Fruit fly (Drosophila melanogaster) whole organism, embryonic: ENCODE data around the gene simj.

Experiments used
- Adf1 ChIP-seq: fragments of 200-800 bp; sonication (Bioruptor generic); IDR thresholded peaks from 2 replicates; pipeline ENCODE4 v1.3.6; 2022; ENCODE audit warnings: missing biosample characterization, missing genetic modification characterization
- B-H1 ChIP-seq: fragments of 200-800 bp; sonication (Bioruptor generic); IDR thresholded peaks from 3 replicates; pipeline ENCODE4 v1.3.6; 2022; ENCODE audit warnings: missing biosample characterization, missing genetic modification characterization
- CG1024 ChIP-seq: fragments of 200-800 bp; sonication (Bioruptor generic); IDR thresholded peaks from 2 replicates; pipeline ENCODE4 v1.3.6; 2022; ENCODE audit warnings: missing biosample characterization, missing genetic modification characterization
- CG10267 ChIP-seq: fragments of 200-800 bp; sonication (Bioruptor generic); optimal IDR thresholded peaks from 2 replicates; lab custom pipeline; 2018; ENCODE audit warnings: missing biosample characterization, mild to moderate bottlenecking, missing genetic modification characterization, moderate library complexity
- CG10274 ChIP-seq: fragments of 200-800 bp; sonication (Bioruptor generic); optimal IDR thresholded peaks from 3 replicates; lab custom pipeline; 2017; ENCODE audit warnings: missing biosample characterization, mild to moderate bottlenecking, missing genetic modification characterization
- CG11093 ChIP-seq: fragments of 200-800 bp; sonication (Bioruptor generic); IDR thresholded peaks from 3 replicates; pipeline ENCODE4 v1.3.6; 2022; ENCODE audit warnings: missing biosample characterization, missing genetic modification characterization
- CG11247 ChIP-seq: fragments of 200-800 bp; sonication (Bioruptor generic); IDR thresholded peaks from 2 replicates; pipeline ENCODE4 v1.3.6; 2022; ENCODE audit warnings: missing biosample characterization, missing genetic modification characterization
- CG11695 ChIP-seq: fragments of 200-800 bp; sonication (Bioruptor generic); IDR thresholded peaks from 3 replicates; pipeline ENCODE4 v1.3.6; 2022; ENCODE audit warnings: missing biosample characterization, missing genetic modification characterization
- CG12104 ChIP-seq: fragments of 200-800 bp; sonication (Bioruptor generic); optimal IDR thresholded peaks from 3 replicates; lab custom pipeline; 2016; ENCODE audit warnings: missing biosample characterization, missing genetic modification characterization
- CG12219 ChIP-seq: fragments of 200-800 bp; sonication (Bioruptor generic); optimal IDR thresholded peaks from 3 replicates; lab custom pipeline; 2018; ENCODE audit warnings: missing biosample characterization, mild to moderate bottlenecking, missing genetic modification characterization
- CG12659 ChIP-seq: fragments of 200-800 bp; sonication (Bioruptor generic); optimal IDR thresholded peaks from 3 replicates; lab custom pipeline; 2017; ENCODE audit warnings: mild to moderate bottlenecking, missing biosample characterization, missing genetic modification reagents, missing genetic modification characterization
- CG1647 ChIP-seq: fragments of 200-800 bp; sonication (Bioruptor generic); optimal IDR thresholded peaks from 3 replicates; lab custom pipeline; 2016; ENCODE audit warnings: missing biosample characterization, missing genetic modification characterization
- CG16813 ChIP-seq: fragments of 200-800 bp; sonication (Bioruptor generic); IDR thresholded peaks from 3 replicates; pipeline ENCODE4 v1.3.6; 2022; ENCODE audit warnings: missing biosample characterization, missing genetic modification characterization; ENCODE audit not compliant: partially characterized antibody
- CG17328 ChIP-seq: fragments of 200-800 bp; sonication (Bioruptor generic); IDR thresholded peaks from 2 replicates; pipeline ENCODE4 v1.3.6; 2022; ENCODE audit warnings: missing biosample characterization, missing genetic modification characterization
- CG2120 ChIP-seq: fragments of 200-800 bp; sonication (Bioruptor generic); optimal IDR thresholded peaks from 3 replicates; lab custom pipeline; 2016; ENCODE audit warnings: missing biosample characterization, missing genetic modification characterization
- CG2678 ChIP-seq: fragments of 200-800 bp; sonication (Bioruptor generic); optimal IDR thresholded peaks from 3 replicates; lab custom pipeline; 2019; ENCODE audit warnings: missing biosample characterization, mild to moderate bottlenecking, missing genetic modification characterization, moderate library complexity
- CG31441 ChIP-seq: fragments of 200-800 bp; sonication (Bioruptor generic); IDR thresholded peaks from 2 replicates; pipeline ENCODE4 v1.3.6; 2022; ENCODE audit warnings: missing biosample characterization, missing genetic modification characterization
- CG4854 ChIP-seq: fragments of 200-800 bp; sonication (Bioruptor generic); optimal IDR thresholded peaks from 2 replicates; lab custom pipeline; 2016; ENCODE audit warnings: missing biosample characterization, missing genetic modification characterization, inconsistent platforms
- CG6683 ChIP-seq: fragments of 200-800 bp; sonication (Bioruptor generic); optimal IDR thresholded peaks from 2 replicates; lab custom pipeline; 2017; ENCODE audit warnings: missing biosample characterization, mild to moderate bottlenecking, missing genetic modification characterization, missing genetic modification reagents
- CG8089 ChIP-seq: fragments of 200-800 bp; sonication (Bioruptor generic); optimal IDR thresholded peaks from 3 replicates; lab custom pipeline; 2016; ENCODE audit warnings: missing biosample characterization, missing genetic modification characterization
- CG8281 ChIP-seq: fragments of 200-800 bp; sonication (Bioruptor generic); optimal IDR thresholded peaks from 2 replicates; lab custom pipeline; 2018; ENCODE audit warnings: missing biosample characterization, mild to moderate bottlenecking, missing genetic modification characterization, moderate library complexity
- D19B ChIP-seq: fragments of 200-800 bp; sonication (Bioruptor generic); optimal IDR thresholded peaks from 2 replicates; lab custom pipeline; 2017; ENCODE audit warnings: missing biosample characterization, mild to moderate bottlenecking, missing genetic modification characterization
- Deaf1 ChIP-seq: fragments of 200-800 bp; optimal IDR thresholded peaks from 3 replicates; lab custom pipeline; 2019; ENCODE audit warnings: missing biosample characterization, mild to moderate bottlenecking, missing genetic modification characterization, moderate library complexity
- Fer1 ChIP-seq: fragments of 200-800 bp; sonication (Bioruptor generic); optimal IDR thresholded peaks from 2 replicates; lab custom pipeline; 2017; ENCODE audit warnings: missing biosample characterization, mild to moderate bottlenecking, missing genetic modification characterization
- HLH3B ChIP-seq: fragments of 200-800 bp; sonication (Bioruptor generic); IDR thresholded peaks from 2 replicates; pipeline ENCODE4 v1.3.6; 2022; ENCODE audit warnings: missing biosample characterization, missing genetic modification characterization
- Mes4 ChIP-seq: fragments of 200-800 bp; sonication (Bioruptor generic); optimal IDR thresholded peaks from 2 replicates; lab custom pipeline; 2016; ENCODE audit warnings: missing biosample characterization, missing genetic modification characterization
- Pdp1 ChIP-seq, 2 experiments: fragments of 200-800 bp; sonication (Bioruptor generic); optimal IDR thresholded peaks; 3 replicates each; lab custom pipeline; 2016; ENCODE audit warnings: missing biosample characterization in 2 of 2, missing genetic modification characterization in 2 of 2, mild to moderate bottlenecking in 1 of 2, moderate library complexity in 1 of 2
- Rx ChIP-seq: fragments of 200-800 bp; sonication (Bioruptor generic); IDR thresholded peaks from 2 replicates; pipeline ENCODE4 v1.3.6; 2022; ENCODE audit warnings: missing biosample characterization, missing genetic modification characterization
- Trl ChIP-seq, 3 experiments: fragments of >200 bp in 2 of 3; fragments of 200-800 bp in 1 of 3; sonication (Bioruptor generic) in 1 of 3; optimal IDR thresholded peaks; 2 replicates in 1 of 3; 3 replicates in 2 of 3; lab custom pipeline; 2016 to 2017; ENCODE audit warnings: missing biosample characterization in 1 of 3, missing genetic modification characterization in 1 of 3
- bowl ChIP-seq: fragments of 200-800 bp; sonication (Bioruptor generic); IDR thresholded peaks from 2 replicates; pipeline ENCODE4 v1.3.6; 2022; ENCODE audit warnings: missing biosample characterization, missing genetic modification characterization
- bsh ChIP-seq, 2 experiments: fragments of 200-800 bp; sonication (Bioruptor generic); optimal IDR thresholded peaks; 2 replicates each; lab custom pipeline; 2017 to 2018; ENCODE audit warnings: mild to moderate bottlenecking in 2 of 2, missing biosample characterization in 2 of 2, missing genetic modification characterization in 2 of 2, moderate library complexity in 1 of 2
- ci ChIP-seq: fragments of 200-800 bp; sonication (Bioruptor generic); IDR thresholded peaks from 3 replicates; pipeline ENCODE4 v1.3.6; 2022; ENCODE audit warnings: missing biosample characterization, missing genetic modification characterization
- disco-r ChIP-seq: fragments of 200-800 bp; sonication (Bioruptor generic); optimal IDR thresholded peaks from 2 replicates; lab custom pipeline; 2016; ENCODE audit warnings: missing biosample characterization, missing genetic modification characterization
- esg ChIP-seq: fragments of 200-800 bp; sonication (Bioruptor generic); conservative IDR thresholded peaks from 2 replicates; pipeline ENCODE4 v1.3.6; 2022; ENCODE audit warnings: missing biosample characterization, missing genetic modification characterization
- exex ChIP-seq: fragments of 200-800 bp; sonication (Bioruptor generic); optimal IDR thresholded peaks from 4 replicates; lab custom pipeline; 2018; ENCODE audit warnings: missing biosample characterization, mild to moderate bottlenecking, missing genetic modification characterization, moderate library complexity
- insv ChIP-seq, 2 experiments: fragments of 200-800 bp; sonication (Bioruptor generic); optimal IDR thresholded peaks; 3 replicates each; lab custom pipeline; 2016 to 2018; ENCODE audit warnings: missing biosample characterization in 2 of 2, missing genetic modification characterization in 2 of 2
- jing ChIP-seq: fragments of 200-800 bp; sonication (Bioruptor generic); optimal IDR thresholded peaks from 2 replicates; lab custom pipeline; 2018; ENCODE audit warnings: missing biosample characterization, mild to moderate bottlenecking, missing genetic modification characterization
- mam ChIP-seq: fragments of 200-800 bp; sonication (Bioruptor generic); optimal IDR thresholded peaks from 3 replicates; lab custom pipeline; 2016; ENCODE audit warnings: missing biosample characterization, missing genetic modification characterization
- mirr ChIP-seq: fragments of 200-800 bp; sonication (Bioruptor generic); optimal IDR thresholded peaks from 3 replicates; lab custom pipeline; 2018; ENCODE audit warnings: missing biosample characterization, mild to moderate bottlenecking, missing genetic modification characterization
- nmo ChIP-seq: fragments of 200-800 bp; sonication (Bioruptor generic); optimal IDR thresholded peaks from 2 replicates; lab custom pipeline; 2018; ENCODE audit warnings: missing biosample characterization, mild to moderate bottlenecking, missing genetic modification characterization, moderate library complexity
- pan ChIP-seq, 4 experiments: fragments of >200 bp in 3 of 4; fragments of 200-800 bp in 1 of 4; sonication (Bioruptor generic) in 1 of 4; optimal IDR thresholded peaks in 3 of 4; IDR thresholded peaks in 1 of 4; 2 replicates each; pipeline versions ENCODE4 v1.3.6 to Lab custom; 2017 to 2022; ENCODE audit warnings: missing biosample characterization in 2 of 4, missing genetic modification characterization in 2 of 4, mixed read lengths in 1 of 4
- prd ChIP-seq, 3 experiments: fragments of >200 bp in 2 of 3; fragments of 200-800 bp in 1 of 3; sonication (Bioruptor generic) in 1 of 3; optimal IDR thresholded peaks in 2 of 3; IDR thresholded peaks in 1 of 3; 2 replicates in 2 of 3; 3 replicates in 1 of 3; pipeline versions ENCODE4 v1.3.6 to Lab custom; 2017 to 2022; ENCODE audit warnings: missing biosample characterization in 1 of 3, missing genetic modification characterization in 1 of 3
- row ChIP-seq: fragments of 200-800 bp; sonication (Bioruptor generic); IDR thresholded peaks from 3 replicates; pipeline ENCODE4 v1.3.6; 2022; ENCODE audit warnings: missing biosample characterization, missing genetic modification characterization
- sd ChIP-seq: fragments of 200-800 bp; sonication (Bioruptor generic); optimal IDR thresholded peaks from 3 replicates; lab custom pipeline; 2018; ENCODE audit warnings: missing biosample characterization, mild to moderate bottlenecking, missing genetic modification characterization, moderate library complexity
- shn ChIP-seq: fragments of 200-800 bp; sonication (Bioruptor generic); optimal IDR thresholded peaks from 3 replicates; lab custom pipeline; 2016; ENCODE audit warnings: missing biosample characterization, missing genetic modification characterization
- sqz ChIP-seq: fragments of 200-800 bp; sonication (Bioruptor generic); optimal IDR thresholded peaks from 3 replicates; lab custom pipeline; 2018; ENCODE audit warnings: missing biosample characterization, mild to moderate bottlenecking, missing genetic modification characterization
- tgo ChIP-seq: fragments of 200-800 bp; sonication (Bioruptor generic); IDR thresholded peaks from 3 replicates; pipeline ENCODE4 v1.3.6; 2022; ENCODE audit warnings: missing biosample characterization, missing genetic modification characterization
- unpg ChIP-seq: fragments of 200-800 bp; sonication (Bioruptor generic); optimal IDR thresholded peaks from 3 replicates; lab custom pipeline; 2018; ENCODE audit warnings: missing biosample characterization, mild to moderate bottlenecking, missing genetic modification characterization, moderate library complexity

The simj gene

DNA sequence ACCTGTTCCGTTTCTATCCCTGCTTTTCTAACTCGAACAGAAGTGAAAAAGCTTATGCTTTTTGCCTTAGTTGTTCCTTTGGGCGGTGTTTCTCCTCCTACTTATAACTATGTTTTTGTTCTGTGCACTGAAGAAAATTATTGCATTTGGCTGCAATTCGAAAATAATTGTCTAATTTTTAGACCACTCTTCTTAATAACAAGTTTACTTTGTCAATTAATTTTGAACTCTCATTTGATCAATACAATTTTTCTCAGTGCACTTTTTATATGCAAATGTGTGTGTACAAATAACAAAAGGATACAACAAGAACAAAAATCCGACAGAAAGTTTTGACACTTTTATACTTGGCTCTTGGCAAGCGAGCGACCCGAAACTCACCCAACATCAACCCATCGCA lies 70.6 kb downstream of the simj start (continued):
- TF ChIP-seq CG11093 (no peak), bsh (GFP tag; optimal IDR thresholded peaks at IDR 0.05; lab: Kevin White, UChicago) (peak in 1 of 2 experiments; percentile 68), sqz (GFP tag; lab: Kevin White, UChicago) (peak; percentile 2), disco-r (no peak), CG12219 (GFP tag; lab: Kevin White, UChicago) (peak; percentile 58), jing (peak; percentile 38), CG17328 (peak; percentile 65), CG1024 (GFP tag; lab: Robert Waterston, UW) (0 out of 2 replicates have a peak, but pooled peaks have one; percentile 6), tgo (peak; percentile 63; the same call in 2 of the 3 replicates), Deaf1 (tag; lab: Kevin White, UChicago) (peak; percentile 18), bowl (GFP tag; lab: Robert Waterston, UW) (0 out of 2 replicates have a peak, but pooled peaks have one; percentile 17), CG8281 (peak; percentile 36), mam (GFP tag; lab: Kevin White, UChicago) (peak; percentile 82), B-H1 (GFP tag; lab: Robert Waterston, UW) (peak; percentile 29; the same call in 1 of the 3 replicates), Rx (GFP tag; lab: Robert Waterston, UW) (0 out of 2 replicates have a peak, but pooled peaks have one; percentile 27), CG10267 (peak; percentile 11), CG11247 (GFP tag; lab: Robert Waterston, UW) (0 out of 2 replicates have a peak, but pooled peaks have one; percentile 29), D19B (GFP tag; lab: Kevin White, UChicago) (peak; percentile 35), unpg (GFP tag; lab: Kevin White, UChicago) (peak; percentile 60), nmo (peak; percentile 3), CG4854 (no peak), CG12659 (GFP tag; lab: Kevin White, UChicago) (peak; percentile 40), Mes4 (GFP tag; lab: Kevin White, UChicago) (peak; percentile 7), ci (GFP tag; lab: Robert Waterston, UW) (peak; percentile 79), exex (peak; percentile 18), pan (optimal IDR thresholded peaks at IDR 0.05; lab: Kevin White, UChicago) (no peak), pan (GFP tag; optimal IDR thresholded peaks at IDR 0.05 in 1 of 2, IDR thresholded peaks at IDR 0.05 in 1 of 2) (peak in 1 of 2 experiments; percentile 50), insv (GFP tag; optimal IDR thresholded peaks at IDR 0.05; lab: Kevin White, UChicago) (no peak), CG12104 (GFP tag; lab: Kevin White, UChicago) (peak; percentile 32), CG31441 (GFP tag; lab: Robert Waterston, UW) (peak; percentile 56), prd (optimal IDR thresholded peaks at IDR 0.05; lab: Kevin White, UChicago) (no peak), prd (GFP tag; IDR thresholded peaks at IDR 0.05; lab: Robert Waterston, UW) (peak; percentile 55), CG16813 (GFP tag; lab: Robert Waterston, UW) (no peak), CG1647 (peak; percentile 17), CG2678 (tag; lab: Kevin White, UChicago) (peak; percentile 85), row (GFP tag; lab: Robert Waterston, UW) (peak; percentile 76), CG8089 (GFP tag; lab: Kevin White, UChicago) (no peak), CG11695 (GFP tag; lab: Robert Waterston, UW) (peak; percentile 29; the same call in 1 of the 3 replicates), HLH3B (peak; percentile 58), Pdp1 (GFP tag; optimal IDR thresholded peaks at IDR 0.05; lab: Kevin White, UChicago) (peak; percentile 59 to 74), sd (tag; lab: Kevin White, UChicago) (peak; percentile 10), Fer1 (peak; percentile 48), mirr (peak; percentile 36), Adf1 (GFP tag; lab: Robert Waterston, UW) (peak; percentile 27; the same call in 1 of the 2 replicates), CG10274 (GFP tag; lab: Kevin White, UChicago) (peak; percentile 0), esg (GFP tag; lab: Robert Waterston, UW) (peak; percentile 73), CG2120 (GFP tag; lab: Kevin White, UChicago) (peak; percentile 86), shn (GFP tag; lab: Kevin White, UChicago) (peak; percentile 37), CG6683 (peak; percentile 33), Trl (optimal IDR thresholded peaks at IDR 0.05; lab: Kevin White, UChicago) (no peak), Trl (GFP tag; optimal IDR thresholded peaks at IDR 0.05; lab: Kevin White, UChicago) (peak; percentile 8)
